Worm (Caenorhabditis elegans) whole organism, early embryonic: ENCODE data around the gene C14E2.5.

Experiments
- B0310.2 ChIP-seq: sonication (generic microtip); optimal IDR thresholded peaks from 2 replicates; lab custom pipeline; 2016; ENCODE audit warnings: mild to moderate bottlenecking, missing genetic modification characterization, missing compliant biosample characterization
- F13C5.2 ChIP-seq: sonication (generic microtip); optimal IDR thresholded peaks from 2 replicates; lab custom pipeline; 2017; ENCODE audit warnings: mild to moderate bottlenecking, missing genetic modification characterization, inconsistent platforms, missing compliant biosample characterization
- aly-1 ChIP-seq: sonication (generic microtip); optimal IDR thresholded peaks from 2 replicates; lab custom pipeline; 2016; ENCODE audit warnings: missing genetic modification characterization, missing compliant biosample characterization
- ama-1 ChIP-seq: fragments of 150-350 bp; optimal IDR thresholded peaks from 2 replicates; lab custom pipeline; 2014
- ceh-36 ChIP-seq: sonication (generic microtip); optimal IDR thresholded peaks from 2 replicates; lab custom pipeline; 2016; ENCODE audit warnings: missing genetic modification characterization, inconsistent platforms, missing compliant biosample characterization
- ets-7 ChIP-seq: sonication (generic microtip); optimal IDR thresholded peaks from 2 replicates; lab custom pipeline; 2016; ENCODE audit warnings: missing genotype, missing genetic modification characterization, missing compliant biosample characterization
- flt-1 ChIP-seq: fragments of 200-800 bp; sonication (Bioruptor generic); IDR thresholded peaks from 2 replicates; pipeline ENCODE4 v1.3.6; 2022; ENCODE audit warnings: missing genetic modification characterization, missing compliant biosample characterization
- hmbx-1 ChIP-seq: sonication (generic microtip); optimal IDR thresholded peaks from 2 replicates; lab custom pipeline; 2016; ENCODE audit warnings: mild to moderate bottlenecking, missing genetic modification characterization, missing compliant biosample characterization
- pes-1 ChIP-seq: fragments of 200-800 bp; sonication (Bioruptor generic); IDR thresholded peaks from 2 replicates; pipeline ENCODE4 v1.3.6; 2022; ENCODE audit warnings: missing genetic modification reagents, missing genetic modification characterization, missing compliant biosample characterization
- scrt-1 ChIP-seq: fragments of 200-800 bp; sonication (Bioruptor generic); IDR thresholded peaks from 2 replicates; pipeline ENCODE4 v1.3.6; 2022; ENCODE audit warnings: missing genetic modification characterization, missing compliant biosample characterization
- sea-1 ChIP-seq: fragments of 200-800 bp; sonication (Bioruptor generic); conservative IDR thresholded peaks from 2 replicates; pipeline ENCODE4 v1.3.6; 2022; ENCODE audit warnings: missing genetic modification characterization, missing compliant biosample characterization
- tbx-11 ChIP-seq: fragments of 200-800 bp; sonication (Bioruptor generic); IDR thresholded peaks from 2 replicates; pipeline ENCODE4 v1.3.6; 2022; ENCODE audit warnings: missing genetic modification characterization, missing compliant biosample characterization
- tbx-37 ChIP-seq: fragments of 200-800 bp; sonication (Bioruptor generic); conservative IDR thresholded peaks from 2 replicates; pipeline ENCODE4 v1.3.6; 2022; ENCODE audit warnings: missing genetic modification reagents, missing genetic modification characterization, missing compliant biosample characterization
- tra-4 ChIP-seq: sonication (generic microtip); optimal IDR thresholded peaks from 2 replicates; lab custom pipeline; 2017; ENCODE audit warnings: missing genetic modification characterization, missing compliant biosample characterization

DNA sequence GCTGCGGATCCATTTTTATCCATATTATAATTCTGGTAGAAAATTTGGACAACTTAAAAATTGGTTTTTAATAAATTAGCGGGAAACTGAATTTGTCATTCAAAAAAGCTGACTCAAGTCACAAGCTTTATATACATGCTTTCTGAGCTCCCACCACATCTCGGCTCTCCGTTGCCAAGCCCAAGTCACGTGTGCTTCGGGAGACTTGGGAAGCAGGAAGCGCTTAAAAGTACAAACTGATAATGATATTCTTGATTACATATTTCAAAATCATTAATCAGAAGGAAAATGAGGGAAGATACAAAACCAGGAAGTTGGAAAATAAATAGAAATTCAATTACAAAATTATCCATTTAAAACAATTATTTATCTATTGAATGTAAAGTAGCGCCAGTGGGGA is 47.2 kb downstream of the C14E2.5 start, which contains the start of gene elc-2:
- no peak for TF ChIP-seq flt-1
- no peak for TF ChIP-seq F13C5.2
- no peak for TF ChIP-seq tbx-11
- TF ChIP-seq hmbx-1 (tag; lab: Kevin White, UChicago) = no peak
- TF ChIP-seq ama-1 (lab: Kevin White, UChicago) = no peak
- TF ChIP-seq tra-4 (tag; lab: Kevin White, UChicago) = no peak
- no peak for TF ChIP-seq ceh-36
- no peak for TF ChIP-seq B0310.2 (tag; lab: Kevin White, UChicago)
- no peak for TF ChIP-seq ets-7 (tag; lab: Kevin White, UChicago)
- TF ChIP-seq tbx-37 (GFP tag; lab: Robert Waterston, UW) = no peak
- TF ChIP-seq aly-1 (tag; lab: Kevin White, UChicago) = no peak
- no peak for TF ChIP-seq sea-1 (GFP tag; lab: Robert Waterston, UW)
- no peak for TF ChIP-seq scrt-1
- no peak for TF ChIP-seq pes-1 (GFP tag; lab: Robert Waterston, UW)
